Worm (Caenorhabditis elegans) whole organism, L4 larva: ENCODE results near the gene F59B2.15.
"Not testable (repeated sequence)": the region's sequence is repeated elsewhere in the genome, so short reads cannot be mapped to it uniquely, and the experiment has no call there.

Source experiments
- F44E2.7 ChIP-seq: fragments of 200-800 bp; sonication (Bioruptor generic); IDR thresholded peaks from 2 replicates; pipeline ENCODE4 v2.1.2; 2022; ENCODE audit warnings: missing genetic modification characterization, missing compliant biosample characterization
- F49E8.2 ChIP-seq: sonication (generic microtip); optimal IDR thresholded peaks from 2 replicates; lab custom pipeline; 2016; ENCODE audit warnings: missing compliant biosample characterization, mild to moderate bottlenecking, missing genetic modification characterization, borderline replicate concordance
- R02D3.7 ChIP-seq: fragments of 150-350 bp; sonication (generic microtip); optimal IDR thresholded peaks from 3 replicates; lab custom pipeline; 2014; ENCODE audit warnings: missing biosample characterization, missing genetic modification characterization
- Y48G9A.11 ChIP-seq: fragments of 200-800 bp; sonication (Bioruptor generic); IDR thresholded peaks from 2 replicates; pipeline ENCODE4 v1.3.6; 2022; ENCODE audit warnings: missing genetic modification reagents, missing genetic modification characterization, missing compliant biosample characterization
- aha-1 ChIP-seq: fragments of 150-350 bp; peaks from one replicate; lab custom pipeline; 2014; ENCODE audit warnings: missing biosample characterization, missing genetic modification characterization
- attf-4 ChIP-seq: sonication (generic microtip); optimal IDR thresholded peaks from 3 replicates; lab custom pipeline; 2017; ENCODE audit warnings: missing biosample characterization, missing genetic modification characterization
- ceh-44 ChIP-seq: fragments of 200-800 bp; sonication (Bioruptor generic); IDR thresholded peaks from 2 replicates; pipeline ENCODE4 v1.3.6; 2022; ENCODE audit warnings: missing genetic modification reagents, missing genetic modification characterization, missing compliant biosample characterization
- ceh-62 ChIP-seq: sonication (generic microtip); optimal IDR thresholded peaks from 2 replicates; lab custom pipeline; 2017; ENCODE audit warnings: missing biosample characterization, missing genetic modification characterization
- daf-19 ChIP-seq: fragments of 200-800 bp; sonication (Bioruptor generic); conservative IDR thresholded peaks from 2 replicates; pipeline ENCODE4 v1.3.6; 2022; ENCODE audit warnings: missing genetic modification characterization, missing compliant biosample characterization
- dmd-8 ChIP-seq: fragments of 200-800 bp; sonication (Bioruptor generic); IDR thresholded peaks from 2 replicates; pipeline ENCODE4 v1.3.6; 2022; ENCODE audit warnings: missing genetic modification characterization, missing compliant biosample characterization
- dmd-9 ChIP-seq: fragments of 200-800 bp; sonication (Bioruptor generic); IDR thresholded peaks from 2 replicates; pipeline ENCODE4 v1.3.6; 2022; ENCODE audit warnings: missing genetic modification reagents, missing genetic modification characterization, missing compliant biosample characterization
- dpl-1 ChIP-seq: fragments of 150-350 bp; optimal IDR thresholded peaks from 2 replicates; lab custom pipeline; 2014; ENCODE audit warnings: missing biosample characterization, missing genetic modification reagents, missing genetic modification characterization
- duxl-1 ChIP-seq: sonication (generic microtip); optimal IDR thresholded peaks from 2 replicates; lab custom pipeline; 2016; ENCODE audit warnings: mild to moderate bottlenecking, missing genetic modification characterization, moderate library complexity, missing compliant biosample characterization; ENCODE audit not compliant: poor library complexity
- dve-1 ChIP-seq: sonication (generic microtip); optimal IDR thresholded peaks from 2 replicates; lab custom pipeline; 2017; ENCODE audit warnings: antibody characterized with exemption, mild to moderate bottlenecking, missing genetic modification characterization, missing compliant biosample characterization; ENCODE audit not compliant: insufficient read depth
- egl-27 ChIP-seq: sonication (generic microtip); optimal IDR thresholded peaks from 3 replicates; lab custom pipeline; 2017; ENCODE audit warnings: missing biosample characterization, missing genetic modification reagents, missing genetic modification characterization
- fkh-10 ChIP-seq: fragments of 150-350 bp; optimal IDR thresholded peaks from 2 replicates; lab custom pipeline; 2014; ENCODE audit warnings: missing biosample characterization, missing genetic modification reagents, missing genetic modification characterization
- fos-1 ChIP-seq: fragments of 150-350 bp; optimal IDR thresholded peaks from 2 replicates; lab custom pipeline; 2014; ENCODE audit warnings: missing biosample characterization, missing genetic modification characterization
- hlh-11 ChIP-seq: fragments of 200-800 bp; sonication (Bioruptor generic); optimal IDR thresholded peaks from 2 replicates; lab custom pipeline; 2018; ENCODE audit warnings: mild to moderate bottlenecking, missing genetic modification characterization, missing compliant biosample characterization
- hmg-1.1 ChIP-seq: fragments of 200-800 bp; sonication (Bioruptor generic); IDR thresholded peaks from 2 replicates; pipeline ENCODE4 v1.3.6; 2022; ENCODE audit warnings: missing genetic modification reagents, missing genetic modification characterization, missing compliant biosample characterization
- jun-1 ChIP-seq: fragments of 150-350 bp; optimal IDR thresholded peaks from 2 replicates; lab custom pipeline; 2014; ENCODE audit warnings: missing biosample characterization, missing genetic modification reagents, missing genetic modification characterization
- lin-1 ChIP-seq: fragments of 200-800 bp; sonication (Bioruptor generic); IDR thresholded peaks from 2 replicates; pipeline ENCODE4 v1.3.6; 2022; ENCODE audit warnings: missing genetic modification reagents, missing genetic modification characterization, missing compliant biosample characterization
- lin-15B ChIP-seq: fragments of 150-350 bp; sonication (generic microtip); optimal IDR thresholded peaks from 3 replicates; lab custom pipeline; 2014; ENCODE audit warnings: missing biosample characterization, missing genetic modification characterization
- lin-38 ChIP-seq: fragments of 200-800 bp; sonication (Bioruptor generic); IDR thresholded peaks from 2 replicates; pipeline ENCODE4 v1.3.6; 2022; ENCODE audit warnings: missing genetic modification reagents, missing genetic modification characterization, missing compliant biosample characterization
- lin-39 ChIP-seq: fragments of 150-350 bp; optimal IDR thresholded peaks from 2 replicates; lab custom pipeline; 2014; ENCODE audit warnings: missing biosample characterization, missing genetic modification reagents, missing genetic modification characterization
- mdt-29 ChIP-seq: fragments of 200-800 bp; sonication (Bioruptor generic); IDR thresholded peaks from 2 replicates; pipeline ENCODE4 v1.3.6; 2022; ENCODE audit warnings: missing genetic modification reagents, missing genetic modification characterization, missing compliant biosample characterization
- mep-1 ChIP-seq: fragments of 150-350 bp; sonication (generic microtip); optimal IDR thresholded peaks from 3 replicates; lab custom pipeline; 2014; ENCODE audit warnings: missing biosample characterization, missing genetic modification characterization
- mes-2 ChIP-seq: sonication (generic microtip); optimal IDR thresholded peaks from 2 replicates; lab custom pipeline; 2016; ENCODE audit warnings: missing genotype, mild to moderate bottlenecking, missing genetic modification characterization, missing compliant biosample characterization; ENCODE audit not compliant: poor library complexity, severe bottlenecking
- mxl-3 ChIP-seq: fragments of 200-800 bp; sonication (Bioruptor generic); optimal IDR thresholded peaks from 2 replicates; lab custom pipeline; 2018; ENCODE audit warnings: mild to moderate bottlenecking, missing genetic modification characterization, missing compliant biosample characterization
- nhr-10 ChIP-seq: fragments of 150-350 bp; optimal IDR thresholded peaks from 2 replicates; lab custom pipeline; 2014; ENCODE audit warnings: missing biosample characterization, missing genetic modification characterization
- nhr-25 ChIP-seq: sonication (generic microtip); optimal IDR thresholded peaks from 2 replicates; lab custom pipeline; 2017; ENCODE audit warnings: missing genetic modification characterization, mild to moderate bottlenecking, missing compliant biosample characterization, antibody characterized with exemption, moderate library complexity, borderline replicate concordance; ENCODE audit not compliant: insufficient read depth
- nhr-28 ChIP-seq: fragments of 150-350 bp; optimal IDR thresholded peaks from 2 replicates; lab custom pipeline; 2014; ENCODE audit warnings: missing biosample characterization, missing genetic modification characterization
- nhr-41 ChIP-seq: fragments of 200-800 bp; sonication (Bioruptor generic); IDR thresholded peaks from 2 replicates; pipeline ENCODE4 v1.3.6; 2022; ENCODE audit warnings: missing genetic modification reagents, missing genetic modification characterization, missing compliant biosample characterization
- nhr-77 ChIP-seq: fragments of 150-350 bp; optimal IDR thresholded peaks from 2 replicates; lab custom pipeline; 2014; ENCODE audit warnings: missing biosample characterization, missing genetic modification characterization
- php-3 ChIP-seq: fragments of 200-800 bp; sonication (Bioruptor generic); IDR thresholded peaks from 2 replicates; pipeline ENCODE4 v1.3.6; 2022; ENCODE audit warnings: missing genetic modification reagents, missing genetic modification characterization, missing compliant biosample characterization
- set-16 ChIP-seq: fragments of 200-800 bp; sonication (Bioruptor generic); IDR thresholded peaks from 2 replicates; pipeline ENCODE4 v1.3.6; 2022; ENCODE audit warnings: missing genetic modification reagents, missing genetic modification characterization, missing compliant biosample characterization
- skn-1 ChIP-seq: fragments of 150-350 bp; optimal IDR thresholded peaks from 2 replicates; lab custom pipeline; 2014; ENCODE audit warnings: missing biosample characterization, missing genetic modification characterization
- tag-97 ChIP-seq: fragments of 200-800 bp; sonication (Bioruptor generic); IDR thresholded peaks from 2 replicates; pipeline ENCODE4 v1.3.6; 2022; ENCODE audit warnings: missing genetic modification characterization, missing compliant biosample characterization
- tra-1 ChIP-seq: fragments of 200-800 bp; sonication (Bioruptor generic); IDR thresholded peaks from 2 replicates; pipeline ENCODE4 v1.3.6; 2022; ENCODE audit warnings: missing genetic modification reagents, missing genetic modification characterization, missing compliant biosample characterization
- unc-130 ChIP-seq: sonication (generic microtip); optimal IDR thresholded peaks from 2 replicates; lab custom pipeline; 2016; ENCODE audit warnings: missing genetic modification reagents, missing genetic modification characterization, missing compliant biosample characterization
- unc-39 ChIP-seq: sonication (generic microtip); optimal IDR thresholded peaks from 2 replicates; lab custom pipeline; 2017; ENCODE audit warnings: missing biosample characterization, missing genetic modification characterization
- vab-7 ChIP-seq: fragments of 200-800 bp; sonication (Bioruptor generic); IDR thresholded peaks from 2 replicates; pipeline ENCODE4 v1.3.6; 2022; ENCODE audit warnings: missing genetic modification reagents, missing genetic modification characterization, missing compliant biosample characterization

Gene F59B2.15

DNA sequence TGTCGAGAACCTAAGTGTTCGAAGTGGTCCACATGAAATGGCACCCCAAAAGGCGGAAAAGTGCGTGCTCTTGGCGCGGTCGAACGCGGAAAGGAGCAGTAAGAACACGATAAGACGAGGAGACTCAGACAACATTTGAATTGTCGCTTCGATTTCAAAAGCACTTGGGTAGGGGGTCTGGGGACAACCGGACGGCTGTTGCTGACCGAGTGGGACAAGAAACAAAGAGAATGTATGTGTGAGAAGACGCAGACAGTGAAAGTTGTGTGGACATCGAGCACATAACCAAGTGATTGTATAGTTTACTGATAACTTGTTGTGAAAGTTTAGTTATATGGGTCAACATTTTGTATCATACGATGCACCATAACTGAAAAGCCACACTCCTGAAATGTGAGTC, 4.7 kb upstream of the F59B2.15 start (continued):
- peak; percentile 60 for TF ChIP-seq nhr-28 (tag; lab: Kevin White, UChicago)
- TF ChIP-seq ceh-44 (GFP tag; lab: Robert Waterston, UW): no peak
- TF ChIP-seq mxl-3 (GFP tag; lab: Kevin White, UChicago): peak; percentile 27
- TF ChIP-seq hmg-1.1 (GFP tag; lab: Robert Waterston, UW): no peak
- no peak for TF ChIP-seq ceh-62 (tag; lab: Kevin White, UChicago)
- TF ChIP-seq unc-130 (GFP tag; lab: Kevin White, UChicago): no peak
- TF ChIP-seq F44E2.7: no peak
- peak; percentile 71 for TF ChIP-seq aha-1
- no peak for TF ChIP-seq vab-7 (GFP tag; lab: Robert Waterston, UW)
- no peak for TF ChIP-seq tag-97
- no peak for TF ChIP-seq lin-38 (GFP tag; lab: Robert Waterston, UW)
- TF ChIP-seq fos-1: no peak
- peak; percentile 48 for TF ChIP-seq dve-1 (tag; lab: Kevin White, UChicago)
- no peak for TF ChIP-seq unc-39 (tag; lab: Kevin White, UChicago)
- TF ChIP-seq Y48G9A.11 (GFP tag; lab: Robert Waterston, UW): no peak
- no peak for TF ChIP-seq lin-1
- no peak for TF ChIP-seq nhr-41 (GFP tag; lab: Robert Waterston, UW)
- no peak for TF ChIP-seq F49E8.2 (tag; lab: Kevin White, UChicago)
- TF ChIP-seq dpl-1 (GFP tag; lab: Kevin White, UChicago): no peak
- no peak for TF ChIP-seq attf-4 (tag; lab: Kevin White, UChicago)
- no peak for TF ChIP-seq fkh-10 (GFP tag; lab: Kevin White, UChicago)
- TF ChIP-seq hlh-11: peak; percentile 83
- TF ChIP-seq duxl-1 (tag; lab: Kevin White, UChicago): no peak
- TF ChIP-seq mes-2 (tag; lab: Kevin White, UChicago): peak; percentile 51
- no peak for TF ChIP-seq dmd-9 (GFP tag; lab: Robert Waterston, UW)
- peak; percentile 20 for TF ChIP-seq mep-1 (tag; lab: Kevin White, UChicago)
- TF ChIP-seq, all 104 proteins: peak for 14

DNA sequence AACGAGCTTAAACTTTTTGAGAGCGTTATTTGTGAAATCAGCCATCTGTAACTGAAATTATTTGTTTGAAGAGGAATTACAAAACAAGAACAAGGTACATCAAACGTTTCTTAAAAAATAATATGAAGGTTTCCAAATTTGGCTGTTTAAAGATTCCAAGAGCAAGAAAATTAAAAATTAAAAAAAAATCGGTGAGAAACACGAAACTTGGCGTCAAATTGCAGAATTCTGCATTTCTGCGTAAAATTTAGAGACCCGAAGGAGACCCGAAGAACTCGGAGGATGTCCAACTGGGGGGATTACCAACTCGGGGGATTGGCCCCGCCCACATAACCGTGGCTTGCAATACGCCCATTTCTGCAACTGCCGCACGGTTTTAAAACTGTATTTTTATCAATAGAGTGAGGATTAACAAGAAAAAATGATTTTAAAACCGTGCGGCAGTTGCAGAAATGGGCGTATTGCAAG, 3.5 kb upstream of the F59B2.15 start, which contains the start of gene rab-6.1:
Gene rab-6.1 (minus strand): TSS at position 51 of the 468 bp plus-strand sequence.
- not testable (repeated sequence) for TF ChIP-seq egl-27, skn-1, lin-15B (tag; lab: Kevin White, UChicago)

DNA sequence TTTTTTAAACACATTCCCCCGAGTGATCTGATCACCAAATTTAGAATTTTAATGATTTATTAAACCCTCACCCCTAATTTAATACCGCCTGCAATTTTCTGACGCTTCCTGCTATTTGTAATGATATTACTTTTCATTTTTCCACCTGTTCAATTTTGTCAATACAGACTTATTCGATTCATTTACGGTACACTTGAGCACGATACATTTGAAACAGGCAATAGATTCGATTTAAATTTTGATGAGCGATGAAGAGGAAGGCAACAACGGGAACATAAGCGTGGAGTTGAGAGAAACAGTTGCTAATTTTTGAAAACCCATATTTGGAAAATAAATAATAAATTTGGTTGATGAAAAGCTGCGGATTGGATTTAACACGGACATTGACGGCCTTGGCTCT, 2.2 kb upstream of the F59B2.15 start:
- TF ChIP-seq daf-19 (GFP tag; lab: Robert Waterston, UW) (no peak), aha-1 (peak; percentile 1)

DNA sequence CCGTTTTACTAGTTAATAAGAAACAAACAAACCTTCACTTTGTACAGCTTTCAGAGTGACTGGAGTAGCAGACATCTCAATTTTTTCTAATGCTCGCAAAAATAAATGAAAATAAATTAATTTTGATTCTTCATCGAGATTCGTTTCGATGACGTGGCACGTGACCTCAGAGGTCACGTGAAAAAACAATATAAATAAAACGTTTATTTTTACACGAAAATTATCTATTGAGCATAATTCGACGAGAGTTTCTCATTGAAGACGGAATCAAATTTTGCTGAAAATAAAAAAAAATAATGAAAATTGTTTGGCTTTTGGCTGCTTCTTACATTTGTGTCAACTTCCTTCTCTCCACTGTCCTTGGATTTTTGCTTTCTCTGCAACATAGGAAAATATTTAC, 546 bp downstream of the F59B2.15 start, which contains the start of gene rpn-6.2:
Gene rpn-6.2 (minus strand): TSS at position 101 of the 400 bp plus-strand sequence.
- no peak for TF ChIP-seq dmd-8
- no peak for TF ChIP-seq nhr-77
- TF ChIP-seq R02D3.7 (tag; lab: Kevin White, UChicago): no peak
- TF ChIP-seq lin-39: no peak
- no peak for TF ChIP-seq set-16
- TF ChIP-seq tag-97: no peak
- no peak for TF ChIP-seq php-3 (GFP tag; lab: Robert Waterston, UW)
- no peak for TF ChIP-seq duxl-1 (tag; lab: Kevin White, UChicago)
- TF ChIP-seq mdt-29 (GFP tag; lab: Robert Waterston, UW): no peak
- TF ChIP-seq jun-1 (tag; lab: Kevin White, UChicago): no peak
- TF ChIP-seq nhr-10 (tag; lab: Kevin White, UChicago): no peak
- no peak for TF ChIP-seq nhr-41 (GFP tag; lab: Robert Waterston, UW)
- no peak for TF ChIP-seq tra-1
- no peak for TF ChIP-seq nhr-25 (tag; lab: Kevin White, UChicago)
